Fruit fly (Drosophila melanogaster) whole organism, embryonic: ENCODE results near the gene CG32036.

Experiments
- Antp ChIP-seq: fragments of 200-800 bp; sonication (Bioruptor generic); optimal IDR thresholded peaks from 3 replicates; lab custom pipeline; 2016; ENCODE audit warnings: missing biosample characterization, missing genetic modification characterization
- CG10565 ChIP-seq: fragments of 200-800 bp; sonication (Bioruptor generic); optimal IDR thresholded peaks from 3 replicates; lab custom pipeline; 2016; ENCODE audit warnings: missing biosample characterization, mild to moderate bottlenecking, missing genetic modification characterization
- CG11093 ChIP-seq: fragments of 200-800 bp; sonication (Bioruptor generic); IDR thresholded peaks from 3 replicates; pipeline ENCODE4 v1.3.6; 2022; ENCODE audit warnings: missing biosample characterization, missing genetic modification characterization
- CG11247 ChIP-seq: fragments of 200-800 bp; sonication (Bioruptor generic); IDR thresholded peaks from 2 replicates; pipeline ENCODE4 v1.3.6; 2022; ENCODE audit warnings: missing biosample characterization, missing genetic modification characterization
- CG11398 ChIP-seq: fragments of 200-800 bp; sonication (Bioruptor generic); optimal IDR thresholded peaks from 2 replicates; lab custom pipeline; 2016; ENCODE audit warnings: missing biosample characterization, missing genetic modification characterization
- CG12236 ChIP-seq: fragments of 200-800 bp; sonication (Bioruptor generic); optimal IDR thresholded peaks from 2 replicates; lab custom pipeline; 2016; ENCODE audit warnings: missing biosample characterization, missing genetic modification characterization
- CG13296 ChIP-seq: fragments of 200-800 bp; sonication (Bioruptor generic); optimal IDR thresholded peaks from 3 replicates; lab custom pipeline; 2018; ENCODE audit warnings: missing biosample characterization, mild to moderate bottlenecking, missing genetic modification characterization
- CG17802 ChIP-seq: fragments of 200-800 bp; sonication (Bioruptor generic); optimal IDR thresholded peaks from 2 replicates; lab custom pipeline; 2018; ENCODE audit warnings: missing biosample characterization, mild to moderate bottlenecking, missing genetic modification characterization, moderate library complexity
- CG17912 ChIP-seq: fragments of 200-800 bp; sonication (Bioruptor generic); optimal IDR thresholded peaks from 2 replicates; lab custom pipeline; 2018; ENCODE audit warnings: missing biosample characterization, mild to moderate bottlenecking, missing genetic modification characterization
- CG18262 ChIP-seq: fragments of 200-800 bp; optimal IDR thresholded peaks from 3 replicates; lab custom pipeline; 2019; ENCODE audit warnings: missing biosample characterization, mild to moderate bottlenecking, missing genetic modification characterization, moderate library complexity
- CG2120 ChIP-seq: fragments of 200-800 bp; sonication (Bioruptor generic); optimal IDR thresholded peaks from 3 replicates; lab custom pipeline; 2016; ENCODE audit warnings: missing biosample characterization, missing genetic modification characterization
- CG2678 ChIP-seq: fragments of 200-800 bp; sonication (Bioruptor generic); optimal IDR thresholded peaks from 3 replicates; lab custom pipeline; 2019; ENCODE audit warnings: missing biosample characterization, mild to moderate bottlenecking, missing genetic modification characterization, moderate library complexity
- CG2712 ChIP-seq: fragments of 200-800 bp; optimal IDR thresholded peaks from 3 replicates; lab custom pipeline; 2019; ENCODE audit warnings: missing biosample characterization, mild to moderate bottlenecking, missing genetic modification characterization, moderate library complexity
- CG31365 ChIP-seq: fragments of 200-800 bp; sonication (Bioruptor generic); optimal IDR thresholded peaks from 2 replicates; lab custom pipeline; 2018; ENCODE audit warnings: missing biosample characterization, mild to moderate bottlenecking, missing genetic modification characterization
- CG3163 ChIP-seq: fragments of 200-800 bp; sonication (Bioruptor generic); optimal IDR thresholded peaks from 3 replicates; lab custom pipeline; 2016; ENCODE audit warnings: missing biosample characterization, missing genetic modification characterization
- CG32532 ChIP-seq: fragments of 200-800 bp; sonication (Bioruptor generic); IDR thresholded peaks from 2 replicates; pipeline ENCODE4 v1.3.6; 2022; ENCODE audit warnings: missing biosample characterization, missing genetic modification characterization
- CG32767 ChIP-seq: fragments of 200-800 bp; sonication (Bioruptor generic); IDR thresholded peaks from 2 replicates; pipeline ENCODE4 v1.3.6; 2022; ENCODE audit warnings: missing biosample characterization, missing genetic modification characterization
- CG3838 ChIP-seq: fragments of 200-800 bp; sonication (Bioruptor generic); optimal IDR thresholded peaks from 3 replicates; lab custom pipeline; 2016; ENCODE audit warnings: missing biosample characterization, missing genetic modification characterization
- CG4404 ChIP-seq: fragments of 200-800 bp; sonication (Bioruptor generic); IDR thresholded peaks from 2 replicates; pipeline ENCODE4 v1.3.6; 2022; ENCODE audit warnings: missing biosample characterization, missing genetic modification characterization
- CG5180 ChIP-seq: fragments of 200-800 bp; sonication (Bioruptor generic); optimal IDR thresholded peaks from 3 replicates; lab custom pipeline; 2017; ENCODE audit warnings: missing biosample characterization, missing genetic modification characterization, mild to moderate bottlenecking, moderate library complexity, missing genetic modification reagents
- CG6254 ChIP-seq: fragments of 200-800 bp; sonication (Bioruptor generic); optimal IDR thresholded peaks from 3 replicates; lab custom pipeline; 2017; ENCODE audit warnings: mild to moderate bottlenecking, missing biosample characterization, missing genetic modification reagents, missing genetic modification characterization
- CG6654 ChIP-seq: fragments of 200-800 bp; sonication (Bioruptor generic); optimal IDR thresholded peaks from 2 replicates; lab custom pipeline; 2017; ENCODE audit warnings: missing biosample characterization, mild to moderate bottlenecking, missing genetic modification characterization
- CG7745 ChIP-seq: fragments of 200-800 bp; sonication (Bioruptor generic); optimal IDR thresholded peaks from 2 replicates; lab custom pipeline; 2018; ENCODE audit warnings: missing biosample characterization, mild to moderate bottlenecking, missing genetic modification characterization, moderate library complexity
- CG8089 ChIP-seq: fragments of 200-800 bp; sonication (Bioruptor generic); optimal IDR thresholded peaks from 3 replicates; lab custom pipeline; 2016; ENCODE audit warnings: missing biosample characterization, missing genetic modification characterization
- CG9437 ChIP-seq: fragments of 200-800 bp; sonication (Bioruptor generic); optimal IDR thresholded peaks from 2 replicates; lab custom pipeline; 2018; ENCODE audit warnings: missing biosample characterization, mild to moderate bottlenecking, missing genetic modification characterization
- CG9727 ChIP-seq: fragments of 200-800 bp; sonication (Bioruptor generic); optimal IDR thresholded peaks from 3 replicates; lab custom pipeline; 2017; ENCODE audit warnings: missing biosample characterization, mild to moderate bottlenecking, missing genetic modification characterization
- CG9817 ChIP-seq: fragments of 200-800 bp; sonication (Bioruptor generic); optimal IDR thresholded peaks from 2 replicates; lab custom pipeline; 2018; ENCODE audit warnings: missing biosample characterization, mild to moderate bottlenecking, missing genetic modification characterization, moderate library complexity
- Chrac-16 ChIP-seq: fragments of 200-800 bp; sonication (Bioruptor generic); optimal IDR thresholded peaks from 3 replicates; lab custom pipeline; 2016; ENCODE audit warnings: missing biosample characterization, missing genetic modification characterization
- Hmr ChIP-seq: fragments of 200-800 bp; sonication (Bioruptor generic); optimal IDR thresholded peaks from 3 replicates; lab custom pipeline; 2017; ENCODE audit warnings: mild to moderate bottlenecking, missing biosample characterization, missing genetic modification reagents, missing genetic modification characterization
- Hmx ChIP-seq: fragments of 200-800 bp; sonication (Bioruptor generic); optimal IDR thresholded peaks from 2 replicates; lab custom pipeline; 2016; ENCODE audit warnings: missing biosample characterization, missing genetic modification characterization
- Lim3 ChIP-seq: fragments of 200-800 bp; sonication (Bioruptor generic); IDR thresholded peaks from 2 replicates; pipeline ENCODE4 v1.3.6; 2022; ENCODE audit warnings: missing biosample characterization, missing genetic modification characterization
- Side ChIP-seq: fragments of 200-800 bp; sonication (Bioruptor generic); optimal IDR thresholded peaks from 2 replicates; lab custom pipeline; 2016; ENCODE audit warnings: missing biosample characterization, missing genetic modification characterization
- Spps ChIP-seq: fragments of 200-800 bp; sonication (Bioruptor generic); optimal IDR thresholded peaks from 2 replicates; lab custom pipeline; 2018; ENCODE audit warnings: missing biosample characterization, mild to moderate bottlenecking, missing genetic modification characterization
- Sry-β ChIP-seq: fragments of 200-800 bp; sonication (Bioruptor generic); optimal IDR thresholded peaks from 2 replicates; lab custom pipeline; 2018; ENCODE audit warnings: missing biosample characterization, mild to moderate bottlenecking, missing genetic modification characterization, moderate library complexity
- Xbp1 ChIP-seq: fragments of 200-800 bp; sonication (Bioruptor generic); optimal IDR thresholded peaks from 3 replicates; lab custom pipeline; 2016; ENCODE audit warnings: missing biosample characterization, mild to moderate bottlenecking, missing genetic modification characterization
- al ChIP-seq: fragments of 200-800 bp; sonication (Bioruptor generic); IDR thresholded peaks from 2 replicates; pipeline ENCODE4 v1.3.6; 2022; ENCODE audit warnings: missing biosample characterization, missing genetic modification characterization
- croc ChIP-seq: fragments of 200-800 bp; sonication (Bioruptor generic); conservative IDR thresholded peaks from 3 replicates; pipeline ENCODE4 v1.3.6; 2022; ENCODE audit warnings: missing biosample characterization, missing genetic modification characterization
- crp ChIP-seq, 2 experiments: fragments of 200-800 bp; sonication (Bioruptor generic); optimal IDR thresholded peaks; 2 replicates in 1 of 2; 3 replicates in 1 of 2; lab custom pipeline; 2017; ENCODE audit warnings: missing biosample characterization in 2 of 2, missing genetic modification characterization in 2 of 2, mild to moderate bottlenecking in 1 of 2, moderate library complexity in 1 of 2
- danr ChIP-seq: fragments of 200-800 bp; sonication (Bioruptor generic); IDR thresholded peaks from 2 replicates; pipeline ENCODE4 v1.3.6; 2022; ENCODE audit warnings: missing biosample characterization, missing genetic modification characterization
- exex ChIP-seq: fragments of 200-800 bp; sonication (Bioruptor generic); optimal IDR thresholded peaks from 4 replicates; lab custom pipeline; 2018; ENCODE audit warnings: missing biosample characterization, mild to moderate bottlenecking, missing genetic modification characterization, moderate library complexity
- ind ChIP-seq: fragments of 200-800 bp; sonication (Bioruptor generic); optimal IDR thresholded peaks from 3 replicates; lab custom pipeline; 2016; ENCODE audit warnings: missing biosample characterization, missing genetic modification characterization
- jigr1 ChIP-seq: fragments of 200-800 bp; sonication (Bioruptor generic); IDR thresholded peaks from 3 replicates; pipeline ENCODE4 v1.3.6; 2022; ENCODE audit warnings: missing biosample characterization, missing genetic modification characterization
- luna ChIP-seq: fragments of 200-800 bp; sonication (Bioruptor generic); optimal IDR thresholded peaks from 2 replicates; lab custom pipeline; 2016; ENCODE audit warnings: missing biosample characterization, missing genetic modification characterization
- mld ChIP-seq: fragments of 200-800 bp; sonication (Bioruptor generic); IDR thresholded peaks from 3 replicates; pipeline ENCODE4 v1.3.6; 2022; ENCODE audit warnings: missing biosample characterization, missing genetic modification characterization; ENCODE audit not compliant: partially characterized antibody
- onecut ChIP-seq: fragments of 200-800 bp; sonication (Bioruptor generic); IDR thresholded peaks from 2 replicates; pipeline ENCODE4 v1.3.6; 2022; ENCODE audit warnings: missing biosample characterization, missing genetic modification characterization
- row ChIP-seq: fragments of 200-800 bp; sonication (Bioruptor generic); IDR thresholded peaks from 3 replicates; pipeline ENCODE4 v1.3.6; 2022; ENCODE audit warnings: missing biosample characterization, missing genetic modification characterization
- slp2 ChIP-seq: fragments of 200-800 bp; sonication (Bioruptor generic); optimal IDR thresholded peaks from 2 replicates; lab custom pipeline; 2016; ENCODE audit warnings: missing biosample characterization, missing genetic modification characterization
- stc ChIP-seq: fragments of 200-800 bp; sonication (Bioruptor generic); IDR thresholded peaks from 2 replicates; pipeline ENCODE4 v1.3.6; 2022; ENCODE audit warnings: missing biosample characterization, missing genetic modification characterization
- tio ChIP-seq: fragments of 200-800 bp; sonication (Bioruptor generic); optimal IDR thresholded peaks from 2 replicates; lab custom pipeline; 2017; ENCODE audit warnings: missing biosample characterization, missing genetic modification characterization, inconsistent platforms
- tup ChIP-seq: fragments of 200-800 bp; sonication (Bioruptor generic); optimal IDR thresholded peaks from 2 replicates; lab custom pipeline; 2016; ENCODE audit warnings: missing biosample characterization, mild to moderate bottlenecking, missing genetic modification characterization, moderate library complexity

The CG32036 gene

DNA sequence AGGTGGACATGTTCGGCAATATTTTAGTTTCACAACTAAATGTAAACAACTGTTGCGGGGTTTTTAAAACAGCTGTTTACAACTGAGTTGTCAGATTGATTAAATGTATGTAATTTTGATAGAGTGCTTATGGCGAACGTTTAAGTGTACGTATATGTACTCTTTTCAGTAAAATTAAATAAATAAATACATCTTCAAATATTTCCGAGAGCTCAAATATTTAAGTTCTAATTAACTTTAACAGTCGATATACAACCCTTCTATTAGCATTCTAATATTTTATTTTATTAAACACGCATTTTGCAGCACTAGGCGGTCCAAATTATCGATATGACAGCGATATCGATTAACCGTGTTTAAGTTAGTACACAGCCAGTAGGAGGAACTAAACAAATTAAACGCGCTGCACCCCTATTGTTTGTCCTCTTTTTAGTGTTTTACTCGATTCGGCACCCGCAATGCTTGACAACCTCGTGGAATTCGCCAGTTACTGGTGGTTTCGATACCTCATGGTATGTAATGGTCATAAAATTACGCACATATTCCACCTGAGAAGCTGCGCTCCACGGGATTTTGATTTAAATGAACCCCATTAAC, 37.4 kb downstream of the CG32036 start, which contains the start of the genes CG3448 and ghi (continued):
- peak; percentile 63; the same call in 1 of the 2 replicates for TF ChIP-seq CG11247
- peak; percentile 42 for TF ChIP-seq Xbp1 (GFP tag; lab: Kevin White, UChicago)
- no peak for TF ChIP-seq mld
- TF ChIP-seq CG11398 (GFP tag; lab: Kevin White, UChicago): no peak
- TF ChIP-seq CG12236 (GFP tag; lab: Kevin White, UChicago): no peak
- TF ChIP-seq luna (GFP tag; lab: Kevin White, UChicago): no peak
- no peak for TF ChIP-seq jigr1 (GFP tag; lab: Robert Waterston, UW)
- no peak for TF ChIP-seq Hmx (GFP tag; lab: Kevin White, UChicago)
- TF ChIP-seq CG11093 (GFP tag; lab: Robert Waterston, UW): no peak
- TF ChIP-seq CG3838 (GFP tag; lab: Kevin White, UChicago): no peak
- no peak for TF ChIP-seq CG31365
- TF ChIP-seq CG5180 (GFP tag; lab: Kevin White, UChicago): no peak
- no peak for TF ChIP-seq CG7745 (tag; lab: Kevin White, UChicago)
- TF ChIP-seq danr (GFP tag; lab: Robert Waterston, UW): 0 out of 2 replicates have a peak, but pooled peaks have one; percentile 6
- TF ChIP-seq CG9817: peak; percentile 73
- no peak for TF ChIP-seq slp2 (GFP tag; lab: Kevin White, UChicago)
- TF ChIP-seq CG4404: peak; percentile 49; the same call in 1 of the 2 replicates
- no peak for TF ChIP-seq CG32767 (GFP tag; lab: Robert Waterston, UW)
- peak; percentile 66 for TF ChIP-seq CG18262
- peak; percentile 56 for TF ChIP-seq exex
- TF ChIP-seq Lim3 (GFP tag; lab: Robert Waterston, UW): no peak
- TF ChIP-seq CG9437 (GFP tag; lab: Kevin White, UChicago): no peak
- peak; percentile 54 for TF ChIP-seq onecut (GFP tag; lab: Robert Waterston, UW)
- TF ChIP-seq ind (GFP tag; lab: Kevin White, UChicago): peak; percentile 73
- no peak for TF ChIP-seq croc (GFP tag; lab: Robert Waterston, UW)
- TF ChIP-seq tio (GFP tag; lab: Kevin White, UChicago): no peak
- no peak for TF ChIP-seq Antp
- no peak for TF ChIP-seq CG10565 (GFP tag; lab: Kevin White, UChicago)
- peak; percentile 70 for TF ChIP-seq CG2120 (GFP tag; lab: Kevin White, UChicago)
- peak; percentile 13 to 84 for TF ChIP-seq crp (GFP tag; optimal IDR thresholded peaks at IDR 0.05; lab: Kevin White, UChicago)
- TF ChIP-seq CG2712 (tag; lab: Kevin White, UChicago): peak; percentile 72
- TF ChIP-seq al: peak; percentile 59; the same call in 1 of the 2 replicates
- peak; percentile 54 for TF ChIP-seq Spps (tag; lab: Kevin White, UChicago)
- peak; percentile 11 for TF ChIP-seq CG17802
- no peak for TF ChIP-seq CG3163 (GFP tag; lab: Kevin White, UChicago)
- TF ChIP-seq CG32532 (GFP tag; lab: Robert Waterston, UW): no peak; the same call in 1 of the 2 replicates
- no peak for TF ChIP-seq Sry-β (GFP tag; lab: Kevin White, UChicago)
- peak; percentile 6 for TF ChIP-seq CG17912 (GFP tag; lab: Kevin White, UChicago)
- no peak for TF ChIP-seq CG8089 (GFP tag; lab: Kevin White, UChicago)
- no peak for TF ChIP-seq CG6254
- TF ChIP-seq Hmr: peak; percentile 70
- no peak for TF ChIP-seq Chrac-16 (GFP tag; lab: Kevin White, UChicago)
- TF ChIP-seq CG6654 (GFP tag; lab: Kevin White, UChicago): no peak
- peak; percentile 81 for TF ChIP-seq CG2678
- TF ChIP-seq Side: peak; percentile 26
- TF ChIP-seq tup (GFP tag; lab: Kevin White, UChicago): no peak
- peak; percentile 58 for TF ChIP-seq stc (GFP tag; lab: Robert Waterston, UW)
- peak; percentile 76 for TF ChIP-seq CG13296 (GFP tag; lab: Kevin White, UChicago)
- peak; percentile 57; the same call in 2 of the 3 replicates for TF ChIP-seq row (GFP tag; lab: Robert Waterston, UW)
- peak; percentile 35 for TF ChIP-seq CG9727 (GFP tag; lab: Kevin White, UChicago)
